Fruit fly (Drosophila melanogaster) whole organism, embryonic: ENCODE data around the gene EloB.

Experiments used
- ATbp ChIP-seq: fragments of 200-800 bp; sonication (Bioruptor generic); optimal IDR thresholded peaks from 2 replicates; lab custom pipeline; 2017; ENCODE audit warnings: missing biosample characterization, mild to moderate bottlenecking, missing genetic modification characterization, missing genetic modification reagents
- B-H1 ChIP-seq: fragments of 200-800 bp; sonication (Bioruptor generic); IDR thresholded peaks from 3 replicates; pipeline ENCODE4 v1.3.6; 2022; ENCODE audit warnings: missing biosample characterization, missing genetic modification characterization
- Bgb ChIP-seq: fragments of 200-800 bp; sonication (Bioruptor generic); IDR thresholded peaks from 2 replicates; pipeline ENCODE4 v1.3.6; 2022; ENCODE audit warnings: missing biosample characterization, missing genetic modification characterization; ENCODE audit not compliant: partially characterized antibody
- BtbVII ChIP-seq: fragments of 200-800 bp; sonication (Bioruptor generic); optimal IDR thresholded peaks from 3 replicates; lab custom pipeline; 2017; ENCODE audit warnings: missing biosample characterization, mild to moderate bottlenecking, missing genetic modification characterization
- CG11085 ChIP-seq: fragments of 200-800 bp; sonication (Bioruptor generic); IDR thresholded peaks from 2 replicates; pipeline ENCODE4 v1.3.6; 2022; ENCODE audit warnings: missing biosample characterization, missing genetic modification characterization
- CG11093 ChIP-seq: fragments of 200-800 bp; sonication (Bioruptor generic); IDR thresholded peaks from 3 replicates; pipeline ENCODE4 v1.3.6; 2022; ENCODE audit warnings: missing biosample characterization, missing genetic modification characterization
- CG11247 ChIP-seq: fragments of 200-800 bp; sonication (Bioruptor generic); IDR thresholded peaks from 2 replicates; pipeline ENCODE4 v1.3.6; 2022; ENCODE audit warnings: missing biosample characterization, missing genetic modification characterization
- CG14710 ChIP-seq: fragments of 200-800 bp; sonication (Bioruptor generic); optimal IDR thresholded peaks from 3 replicates; lab custom pipeline; 2019; ENCODE audit warnings: missing biosample characterization, mild to moderate bottlenecking, missing genetic modification characterization, moderate library complexity
- CG1832 ChIP-seq: fragments of 200-800 bp; sonication (Bioruptor generic); optimal IDR thresholded peaks from 2 replicates; lab custom pipeline; 2017; ENCODE audit warnings: missing biosample characterization, mild to moderate bottlenecking, missing genetic modification characterization, inconsistent platforms
- CG18476 ChIP-seq: fragments of 200-800 bp; sonication (Bioruptor generic); optimal IDR thresholded peaks from 2 replicates; lab custom pipeline; 2016; ENCODE audit warnings: missing biosample characterization, mild to moderate bottlenecking, missing genetic modification characterization
- CG3281 ChIP-seq: fragments of 200-800 bp; sonication (Bioruptor generic); optimal IDR thresholded peaks from 3 replicates; lab custom pipeline; 2017; ENCODE audit warnings: missing biosample characterization, mild to moderate bottlenecking, missing genetic modification characterization
- CG33213 ChIP-seq: fragments of 200-800 bp; sonication (Bioruptor generic); optimal IDR thresholded peaks from 3 replicates; lab custom pipeline; 2016; ENCODE audit warnings: missing biosample characterization, missing genetic modification characterization
- CG33557 ChIP-seq: fragments of 200-800 bp; sonication (Bioruptor generic); optimal IDR thresholded peaks from 2 replicates; lab custom pipeline; 2019; ENCODE audit warnings: missing biosample characterization, mild to moderate bottlenecking, missing genetic modification characterization, moderate library complexity
- CG6813 ChIP-seq: fragments of 200-800 bp; sonication (Bioruptor generic); optimal IDR thresholded peaks from 2 replicates; lab custom pipeline; 2017; ENCODE audit warnings: missing biosample characterization, missing genetic modification characterization, mild to moderate bottlenecking, moderate library complexity, missing genetic modification reagents
- CG9817 ChIP-seq: fragments of 200-800 bp; sonication (Bioruptor generic); optimal IDR thresholded peaks from 2 replicates; lab custom pipeline; 2018; ENCODE audit warnings: missing biosample characterization, mild to moderate bottlenecking, missing genetic modification characterization, moderate library complexity
- Deaf1 ChIP-seq: fragments of 200-800 bp; optimal IDR thresholded peaks from 3 replicates; lab custom pipeline; 2019; ENCODE audit warnings: missing biosample characterization, mild to moderate bottlenecking, missing genetic modification characterization, moderate library complexity
- Dip2 ChIP-seq: fragments of 200-800 bp; sonication (Bioruptor generic); IDR thresholded peaks from 2 replicates; pipeline ENCODE4 v1.3.6; 2022; ENCODE audit warnings: missing biosample characterization, missing genetic modification characterization
- Dp ChIP-seq: fragments of 200-800 bp; sonication (Bioruptor generic); optimal IDR thresholded peaks from 2 replicates; lab custom pipeline; 2018; ENCODE audit warnings: missing biosample characterization, mild to moderate bottlenecking, missing genetic modification characterization, moderate library complexity
- Drgx ChIP-seq: fragments of 200-800 bp; sonication (Bioruptor generic); IDR thresholded peaks from 2 replicates; pipeline ENCODE4 v1.3.6; 2022; ENCODE audit warnings: missing biosample characterization, missing genetic modification characterization
- Gug ChIP-seq: fragments of 200-800 bp; sonication (Bioruptor generic); IDR thresholded peaks from 4 replicates; pipeline ENCODE4 v1.3.6; 2022; ENCODE audit warnings: missing biosample characterization, missing genetic modification characterization
- HLH4C ChIP-seq: fragments of 200-800 bp; sonication (Bioruptor generic); IDR thresholded peaks from 3 replicates; pipeline ENCODE4 v1.3.6; 2022; ENCODE audit warnings: missing biosample characterization, missing genetic modification characterization; ENCODE audit not compliant: partially characterized antibody
- Med ChIP-seq: fragments of 200-800 bp; sonication (Bioruptor generic); peaks from one replicate; lab custom pipeline; 2016; ENCODE audit warnings: missing biosample characterization, missing genetic modification characterization, mild to moderate bottlenecking, inconsistent platforms, moderate library complexity
- NFAT ChIP-seq: fragments of 200-800 bp; sonication (Bioruptor generic); IDR thresholded peaks from 2 replicates; pipeline ENCODE4 v1.3.6; 2022; ENCODE audit warnings: missing biosample characterization, missing genetic modification characterization
- Nf-YB ChIP-seq: fragments of 200-800 bp; sonication (Bioruptor generic); optimal IDR thresholded peaks from 3 replicates; lab custom pipeline; 2019; ENCODE audit warnings: missing biosample characterization, mild to moderate bottlenecking, missing genetic modification characterization, moderate library complexity
- Pdp1 ChIP-seq, 2 experiments: fragments of 200-800 bp; sonication (Bioruptor generic); optimal IDR thresholded peaks; 3 replicates each; lab custom pipeline; 2016; ENCODE audit warnings: missing biosample characterization in 2 of 2, missing genetic modification characterization in 2 of 2, mild to moderate bottlenecking in 1 of 2, moderate library complexity in 1 of 2
- Scr ChIP-seq: fragments of 200-800 bp; sonication (Bioruptor generic); IDR thresholded peaks from 2 replicates; pipeline ENCODE4 v1.3.6; 2022; ENCODE audit warnings: missing biosample characterization, missing genetic modification characterization; ENCODE audit not compliant: partially characterized antibody
- Trl ChIP-seq, 3 experiments: fragments of >200 bp in 2 of 3; fragments of 200-800 bp in 1 of 3; sonication (Bioruptor generic) in 1 of 3; optimal IDR thresholded peaks; 2 replicates in 1 of 3; 3 replicates in 2 of 3; lab custom pipeline; 2016 to 2017; ENCODE audit warnings: missing biosample characterization in 1 of 3, missing genetic modification characterization in 1 of 3
- Usf ChIP-seq: fragments of 200-800 bp; sonication (Bioruptor generic); optimal IDR thresholded peaks from 2 replicates; lab custom pipeline; 2017; ENCODE audit warnings: missing genotype, missing biosample characterization, missing genetic modification characterization
- amos ChIP-seq: fragments of 200-800 bp; sonication (Bioruptor generic); IDR thresholded peaks from 2 replicates; pipeline ENCODE4 v1.3.6; 2022; ENCODE audit warnings: missing biosample characterization, missing genetic modification characterization; ENCODE audit not compliant: partially characterized antibody
- ato ChIP-seq: fragments of 200-800 bp; sonication (Bioruptor generic); IDR thresholded peaks from 2 replicates; pipeline ENCODE4 v1.3.6; 2022; ENCODE audit warnings: missing biosample characterization, missing genetic modification characterization; ENCODE audit not compliant: partially characterized antibody
- bab2 ChIP-seq: fragments of 200-800 bp; sonication (Bioruptor generic); optimal IDR thresholded peaks from 2 replicates; lab custom pipeline; 2016; ENCODE audit warnings: missing biosample characterization, missing genetic modification characterization
- caup ChIP-seq: fragments of 200-800 bp; sonication (Bioruptor generic); optimal IDR thresholded peaks from 3 replicates; lab custom pipeline; 2017; ENCODE audit warnings: missing biosample characterization, mild to moderate bottlenecking, missing genetic modification characterization, moderate library complexity; ENCODE audit not compliant: severe bottlenecking
- ci ChIP-seq: fragments of 200-800 bp; sonication (Bioruptor generic); IDR thresholded peaks from 3 replicates; pipeline ENCODE4 v1.3.6; 2022; ENCODE audit warnings: missing biosample characterization, missing genetic modification characterization
- dm ChIP-seq: fragments of 200-800 bp; sonication (Bioruptor generic); optimal IDR thresholded peaks from 3 replicates; lab custom pipeline; 2016; ENCODE audit warnings: missing biosample characterization, missing genetic modification characterization
- esg ChIP-seq: fragments of 200-800 bp; sonication (Bioruptor generic); conservative IDR thresholded peaks from 2 replicates; pipeline ENCODE4 v1.3.6; 2022; ENCODE audit warnings: missing biosample characterization, missing genetic modification characterization
- lilli ChIP-seq: fragments of 200-800 bp; sonication (Bioruptor generic); optimal IDR thresholded peaks from 3 replicates; lab custom pipeline; 2016; ENCODE audit warnings: missing biosample characterization, missing genetic modification characterization
- pfk ChIP-seq: fragments of 200-800 bp; sonication (Bioruptor generic); optimal IDR thresholded peaks from 2 replicates; lab custom pipeline; 2018; ENCODE audit warnings: missing biosample characterization, mild to moderate bottlenecking, missing genetic modification characterization, moderate library complexity
- pho ChIP-seq: fragments of 200-800 bp; sonication (Bioruptor generic); optimal IDR thresholded peaks from 2 replicates; lab custom pipeline; 2016; ENCODE audit warnings: missing biosample characterization, missing genetic modification characterization
- phol ChIP-seq: fragments of 200-800 bp; sonication (Bioruptor generic); optimal IDR thresholded peaks from 3 replicates; lab custom pipeline; 2018; ENCODE audit warnings: missing biosample characterization, mild to moderate bottlenecking, missing genetic modification characterization, moderate library complexity
- prd ChIP-seq, 3 experiments: fragments of >200 bp in 2 of 3; fragments of 200-800 bp in 1 of 3; sonication (Bioruptor generic) in 1 of 3; optimal IDR thresholded peaks in 2 of 3; IDR thresholded peaks in 1 of 3; 2 replicates in 2 of 3; 3 replicates in 1 of 3; pipeline versions ENCODE4 v1.3.6 to Lab custom; 2017 to 2022; ENCODE audit warnings: missing biosample characterization in 1 of 3, missing genetic modification characterization in 1 of 3
- repo ChIP-seq: fragments of 200-800 bp; sonication (Bioruptor generic); optimal IDR thresholded peaks from 2 replicates; lab custom pipeline; 2016; ENCODE audit warnings: missing biosample characterization, missing genetic modification characterization
- sqz ChIP-seq: fragments of 200-800 bp; sonication (Bioruptor generic); optimal IDR thresholded peaks from 3 replicates; lab custom pipeline; 2018; ENCODE audit warnings: missing biosample characterization, mild to moderate bottlenecking, missing genetic modification characterization
- trem ChIP-seq: fragments of 200-800 bp; optimal IDR thresholded peaks from 3 replicates; lab custom pipeline; 2019; ENCODE audit warnings: missing biosample characterization, mild to moderate bottlenecking, missing genetic modification characterization, moderate library complexity
- unc-4 ChIP-seq: fragments of 200-800 bp; sonication (Bioruptor generic); IDR thresholded peaks from 2 replicates; pipeline ENCODE4 v1.3.6; 2022; ENCODE audit warnings: missing biosample characterization, missing genetic modification characterization; ENCODE audit not compliant: partially characterized antibody
- vfl ChIP-seq: fragments of 200-800 bp; sonication (Bioruptor generic); optimal IDR thresholded peaks from 2 replicates; lab custom pipeline; 2016; ENCODE audit warnings: missing biosample characterization, missing genetic modification characterization
- z ChIP-seq: fragments of 200-800 bp; sonication (Bioruptor generic); IDR thresholded peaks from 3 replicates; pipeline ENCODE4 v1.3.6; 2022; ENCODE audit warnings: missing biosample characterization, missing genetic modification characterization

EloB gene

dm6 chr3R:20592517-20593462 is 13.1 kb upstream of the EloB start, which contains the start of the genes Pus1 and bon (continued):
- TF ChIP-seq Bgb (GFP tag; lab: Robert Waterston, UW): peak; percentile 57
- no peak for TF ChIP-seq CG11247 (GFP tag; lab: Robert Waterston, UW)
- TF ChIP-seq Nf-YB (GFP tag; lab: Kevin White, UChicago): no peak
- TF ChIP-seq CG33557 (GFP tag; lab: Kevin White, UChicago): no peak
- peak; percentile 79 for TF ChIP-seq CG14710 (tag; lab: Kevin White, UChicago)
- no peak for TF ChIP-seq pfk
- peak; percentile 51 for TF ChIP-seq trem (tag; lab: Kevin White, UChicago)
- no peak for TF ChIP-seq ato (GFP tag; lab: Robert Waterston, UW)
- TF ChIP-seq prd (optimal IDR thresholded peaks at IDR 0.05; lab: Kevin White, UChicago): no peak
- TF ChIP-seq prd (GFP tag; IDR thresholded peaks at IDR 0.05; lab: Robert Waterston, UW): peak; percentile 12; the same call in 1 of the 3 replicates
- TF ChIP-seq esg (GFP tag; lab: Robert Waterston, UW): no peak
- no peak for TF ChIP-seq CG11093 (GFP tag; lab: Robert Waterston, UW)
- TF ChIP-seq repo (GFP tag; lab: Kevin White, UChicago): no peak
- TF ChIP-seq CG18476 (GFP tag; lab: Kevin White, UChicago): no peak
- TF ChIP-seq Gug: no peak
- no peak for TF ChIP-seq CG9817 (tag; lab: Kevin White, UChicago)
- no peak for TF ChIP-seq Usf (GFP tag; lab: Kevin White, UChicago)
- no peak for TF ChIP-seq Drgx
- peak; percentile 20; the same call in 1 of the 3 replicates for TF ChIP-seq ci (GFP tag; lab: Robert Waterston, UW)
- no peak for TF ChIP-seq CG3281 (GFP tag; lab: Kevin White, UChicago)
- TF ChIP-seq bab2: peak; percentile 22
- TF ChIP-seq sqz (GFP tag; lab: Kevin White, UChicago): peak; percentile 76
- TF ChIP-seq lilli (GFP tag; lab: Kevin White, UChicago): peak; percentile 60
- TF ChIP-seq vfl (GFP tag; lab: Kevin White, UChicago): no peak
- no peak for TF ChIP-seq CG11085
- no peak for TF ChIP-seq HLH4C (GFP tag; lab: Robert Waterston, UW)
- peak in 1 of 2 experiments; percentile 34 for TF ChIP-seq Trl (optimal IDR thresholded peaks at IDR 0.05; lab: Kevin White, UChicago)
- TF ChIP-seq Trl (GFP tag; optimal IDR thresholded peaks at IDR 0.05; lab: Kevin White, UChicago): no peak
- no peak for TF ChIP-seq unc-4 (GFP tag; lab: Robert Waterston, UW)
- TF ChIP-seq B-H1 (GFP tag; lab: Robert Waterston, UW): no peak
- TF ChIP-seq CG6813 (GFP tag; lab: Kevin White, UChicago): no peak
- no peak for TF ChIP-seq Dip2 (GFP tag; lab: Robert Waterston, UW)
- TF ChIP-seq Med: peak; percentile 87
- peak; percentile 53 for TF ChIP-seq dm (GFP tag; lab: Kevin White, UChicago)
- TF ChIP-seq NFAT (GFP tag; lab: Robert Waterston, UW): 0 out of 2 replicates have a peak, but pooled peaks have one; percentile 13
- TF ChIP-seq amos (GFP tag; lab: Robert Waterston, UW): peak; percentile 32; the same call in 1 of the 2 replicates
- TF ChIP-seq Pdp1 (GFP tag; optimal IDR thresholded peaks at IDR 0.05; lab: Kevin White, UChicago): peak in 1 of 2 experiments; percentile 87
- TF ChIP-seq CG1832 (GFP tag; lab: Kevin White, UChicago): peak; percentile 53
- peak; percentile 99 for TF ChIP-seq phol (tag; lab: Kevin White, UChicago)
- peak; percentile 63 for TF ChIP-seq Deaf1
- TF ChIP-seq CG33213 (GFP tag; lab: Kevin White, UChicago): peak; percentile 36
- TF ChIP-seq pho: peak; percentile 31
- no peak for TF ChIP-seq z (GFP tag; lab: Robert Waterston, UW)
- no peak for TF ChIP-seq ATbp
- peak; percentile 39 for TF ChIP-seq Scr
- peak; percentile 35 for TF ChIP-seq Dp (GFP tag; lab: Kevin White, UChicago)
- TF ChIP-seq BtbVII: no peak
- no peak for TF ChIP-seq caup (GFP tag; lab: Kevin White, UChicago)
